Worm (Caenorhabditis elegans): Measurements from ENCODE around the gene T26C5.4.

The T26C5.4 gene

ce11 chrII:9213055-9213708 is 37.1 kb downstream of the T26C5.4 start, which contains the start of gene znfx-1 (continued):
- TF ChIP-seq lin-54 (GFP tag; optimal IDR thresholded peaks at IDR 0.05) (peak; percentile 44), Y53G8AR.9 (GFP tag; conservative IDR thresholded peaks at IDR 0.05) (0 out of 2 replicates have a peak, but pooled peaks have one; percentile 24), zfh-2 (GFP tag; conservative IDR thresholded peaks at IDR 0.05) (no peak), lin-26 (GFP tag; IDR thresholded peaks at IDR 0.05) (no peak), dpl-1 (GFP tag; optimal IDR thresholded peaks at IDR 0.05) (peak; percentile 83), ccch-3 (GFP tag; optimal IDR thresholded peaks at IDR 0.05) (no peak), lin-40 (tag; optimal IDR thresholded peaks at IDR 0.05) (no peak), lsl-1 (GFP tag; optimal IDR thresholded peaks at IDR 0.05) (peak; percentile 96), nhr-90 (tag; optimal IDR thresholded peaks at IDR 0.05) (no peak), ceh-100 (GFP tag; IDR thresholded peaks at IDR 0.05) (no peak), zim-3 (tag; optimal IDR thresholded peaks at IDR 0.05) (no peak), xnd-1 (tag; optimal IDR thresholded peaks at IDR 0.05) (peak; percentile 90), attf-3 (GFP tag; conservative IDR thresholded peaks at IDR 0.05) (no peak), ceh-58 (GFP tag; IDR thresholded peaks at IDR 0.05) (no peak), hlh-26 (GFP tag; conservative IDR thresholded peaks at IDR 0.05) (no peak), B0261.1 (tag; optimal IDR thresholded peaks at IDR 0.05) (no peak), egl-44 (GFP tag; IDR thresholded peaks at IDR 0.05) (no peak), dpff-1 (tag; optimal IDR thresholded peaks at IDR 0.05) (no peak), F57C9.4 (tag; optimal IDR thresholded peaks at IDR 0.05) (no peak), cebp-1 (GFP tag; IDR thresholded peaks at IDR 0.05) (no peak), cebp-1 (tag; optimal IDR thresholded peaks at IDR 0.05) (no peak), efl-1 (GFP tag; optimal IDR thresholded peaks at IDR 0.05) (peak; percentile 93), chd-7 (tag; optimal IDR thresholded peaks at IDR 0.05) (no peak), ztf-25 (GFP tag; IDR thresholded peaks at IDR 0.05) (no peak), rcor-1 (GFP tag; IDR thresholded peaks at IDR 0.05) (peak; percentile 51; the same call in 1 of the 2 replicates), tlf-1 (GFP tag; optimal IDR thresholded peaks at IDR 0.05) (no peak), cebp-2 (GFP tag; IDR thresholded peaks at IDR 0.05) (no peak), attf-5 (GFP tag; optimal IDR thresholded peaks at IDR 0.05) (no peak), F52B5.7 (tag; optimal IDR thresholded peaks at IDR 0.05) (no peak), unc-130 (GFP tag; optimal IDR thresholded peaks at IDR 0.05) (peak; percentile 34), nfyb-1 (GFP tag; IDR thresholded peaks at IDR 0.05) (no peak), bed-2 (GFP tag; IDR thresholded peaks at IDR 0.05) (no peak), dox-1 (GFP tag; IDR thresholded peaks at IDR 0.05) (0 out of 2 replicates have a peak, but pooled peaks have one; percentile 24), sea-2 (GFP tag; IDR thresholded peaks at IDR 0.05) (no peak), snpc-1.1 (tag; optimal IDR thresholded peaks at IDR 0.05; ENCODE audit: insufficient read depth) (peak; percentile 79), F22D6.2 (tag; optimal IDR thresholded peaks at IDR 0.05) (no peak), pha-4 (tag; optimal IDR thresholded peaks at IDR 0.05) (no peak), ztf-26 (tag; optimal IDR thresholded peaks at IDR 0.05) (no peak), tbp1 (GFP tag; optimal IDR thresholded peaks at IDR 0.05) (peak; percentile 50), egl-18 (GFP tag; IDR thresholded peaks at IDR 0.05) (no peak), ztf-28 (GFP tag; IDR thresholded peaks at IDR 0.05) (no peak), Y56A3A.18 (GFP tag; IDR thresholded peaks at IDR 0.05) (no peak), nfya-1 (tag; optimal IDR thresholded peaks at IDR 0.05; ENCODE audit: borderline replicate concordance, insufficient read depth) (no peak), Y53F4B.3 (GFP tag; IDR thresholded peaks at IDR 0.05) (no peak), Y79H2A.3 (GFP tag; conservative IDR thresholded peaks at IDR 0.05) (no peak), T26A5.8 (tag; optimal IDR thresholded peaks at IDR 0.05) (no peak), hsf-1 (GFP tag; IDR thresholded peaks at IDR 0.05) (no peak), Y95B8A.8 (GFP tag; IDR thresholded peaks at IDR 0.05) (no peak), C17E4.6 (GFP tag; IDR thresholded peaks at IDR 0.05) (no peak)
